Fruit fly (Drosophila melanogaster) whole organism, wandering third instar larva: ENCODE measurements around the gene eIF4A.

Experiments
- Abd-B ChIP-seq: fragments of >200 bp; optimal IDR thresholded peaks from 2 replicates; lab custom pipeline; 2017; ENCODE audit warnings: missing biosample characterization, missing genetic modification characterization
- CG32264 ChIP-seq: fragments of 200-800 bp; sonication (Bioruptor generic); optimal IDR thresholded peaks from 2 replicates; lab custom pipeline; 2016; ENCODE audit warnings: missing biosample characterization, missing genetic modification characterization
- CG9705 ChIP-seq: fragments of 200-800 bp; sonication (Bioruptor generic); optimal IDR thresholded peaks from 2 replicates; lab custom pipeline; 2018; ENCODE audit warnings: missing biosample characterization, mild to moderate bottlenecking, missing genetic modification characterization
- CrebA ChIP-seq: fragments of 200-800 bp; sonication (Bioruptor generic); optimal IDR thresholded peaks from 2 replicates; lab custom pipeline; 2016; ENCODE audit warnings: missing biosample characterization, mild to moderate bottlenecking, missing genetic modification characterization, borderline replicate concordance
- Dfd ChIP-seq: fragments of >200 bp; optimal IDR thresholded peaks from 2 replicates; lab custom pipeline; 2017; ENCODE audit warnings: missing biosample characterization, missing genetic modification characterization
- Dif ChIP-seq: fragments of 200-275, 200-300 bp; sonication (Bioruptor generic); optimal IDR thresholded peaks from 2 replicates; lab custom pipeline; 2018; ENCODE audit warnings: missing biosample characterization, missing genetic modification characterization; ENCODE audit not compliant: partially characterized antibody
- GATAd ChIP-seq: sonication (Bioruptor generic); optimal IDR thresholded peaks from 2 replicates; lab custom pipeline; 2016; ENCODE audit warnings: missing biosample characterization, missing genetic modification characterization
- HLH106 ChIP-seq: fragments of 200-800 bp; optimal IDR thresholded peaks from 3 replicates; lab custom pipeline; 2019; ENCODE audit warnings: missing biosample characterization, mild to moderate bottlenecking, missing genetic modification characterization, moderate library complexity
- Hnf4 ChIP-seq: fragments of 200-800 bp; sonication (Bioruptor generic); optimal IDR thresholded peaks from 2 replicates; lab custom pipeline; 2016; ENCODE audit warnings: missing biosample characterization, mild to moderate bottlenecking, missing genetic modification characterization
- Hr78 ChIP-seq: fragments of >200 bp; optimal IDR thresholded peaks from 2 replicates; lab custom pipeline; 2017; ENCODE audit warnings: missing biosample characterization, missing genetic modification characterization
- Hr83 ChIP-seq: fragments of 200-300 bp; sonication (Bioruptor generic); optimal IDR thresholded peaks from 2 replicates; lab custom pipeline; 2016; ENCODE audit warnings: missing biosample characterization, mild to moderate bottlenecking, missing genetic modification characterization, moderate library complexity; ENCODE audit not compliant: poor library complexity, severe bottlenecking
- Jra ChIP-seq: sonication (Bioruptor generic); optimal IDR thresholded peaks from 2 replicates; lab custom pipeline; 2016; ENCODE audit warnings: missing biosample characterization, missing genetic modification characterization
- Mio ChIP-seq: sonication (Bioruptor generic); optimal IDR thresholded peaks from 2 replicates; lab custom pipeline; 2016; ENCODE audit warnings: missing biosample characterization, missing genetic modification characterization
- Myc ChIP-seq: fragments of >200 bp; optimal IDR thresholded peaks from 2 replicates; lab custom pipeline; 2017
- N ChIP-seq: fragments of >200 bp; optimal IDR thresholded peaks from 2 replicates; lab custom pipeline; 2018; ENCODE audit warnings: missing biosample characterization, missing external identifiers, missing genetic modification characterization
- OdsH ChIP-seq: fragments of 200-800 bp; sonication (Bioruptor generic); optimal IDR thresholded peaks from 2 replicates; lab custom pipeline; 2016; ENCODE audit warnings: missing biosample characterization, mild to moderate bottlenecking, missing genetic modification characterization
- Rel ChIP-seq, 2 experiments: fragments of 200-800 bp; sonication (Bioruptor generic) in 1 of 2; optimal IDR thresholded peaks; 2 replicates in 1 of 2; 3 replicates in 1 of 2; lab custom pipeline; 2016 to 2019; ENCODE audit warnings: mild to moderate bottlenecking in 2 of 2, missing biosample characterization in 2 of 2, missing genetic modification characterization in 2 of 2, moderate library complexity in 1 of 2
- Sp1 ChIP-seq: fragments of 200-800 bp; sonication (Bioruptor generic); optimal IDR thresholded peaks from 3 replicates; lab custom pipeline; 2019; ENCODE audit warnings: missing biosample characterization, mild to moderate bottlenecking, missing genetic modification characterization, moderate library complexity
- Vsx2 ChIP-seq: fragments of 200-300, 225-300 bp; sonication (Bioruptor generic); optimal IDR thresholded peaks from 2 replicates; lab custom pipeline; 2018; ENCODE audit warnings: missing biosample characterization, missing genetic modification characterization; ENCODE audit not compliant: partially characterized antibody
- br ChIP-seq: fragments of 200-800 bp; sonication (Bioruptor generic); optimal IDR thresholded peaks from 2 replicates; lab custom pipeline; 2016; ENCODE audit warnings: missing biosample characterization, missing genetic modification characterization
- brk ChIP-seq: fragments of 200-800 bp; sonication (Bioruptor generic); optimal IDR thresholded peaks from 2 replicates; lab custom pipeline; 2016; ENCODE audit warnings: missing biosample characterization, mild to moderate bottlenecking, missing genetic modification characterization
- dl ChIP-seq, 2 experiments: fragments of 175-275, 200-275 bp in 1 of 2; fragments of 200-275 bp in 1 of 2; sonication (Bioruptor generic); optimal IDR thresholded peaks; lab custom pipeline; 2018; ENCODE audit warnings: mild to moderate bottlenecking in 2 of 2, missing biosample characterization in 2 of 2, missing genetic modification characterization in 2 of 2, moderate library complexity in 2 of 2; ENCODE audit not compliant: partially characterized antibody in 2 of 2, insufficient read depth in 1 of 2
- dmrt93B ChIP-seq: fragments of 200-800 bp; sonication (Bioruptor generic); optimal IDR thresholded peaks from 2 replicates; lab custom pipeline; 2018; ENCODE audit warnings: missing biosample characterization, mild to moderate bottlenecking, missing genetic modification characterization
- dsf ChIP-seq: sonication (Bioruptor generic); optimal IDR thresholded peaks from 2 replicates; lab custom pipeline; 2016; ENCODE audit warnings: missing biosample characterization, missing genetic modification characterization, borderline replicate concordance
- ey ChIP-seq: fragments of 200-800 bp; sonication (Bioruptor generic); optimal IDR thresholded peaks from 2 replicates; lab custom pipeline; 2016; ENCODE audit warnings: missing biosample characterization, missing genetic modification characterization
- foxo ChIP-seq, 2 experiments: fragments of 200-800 bp; sonication (Bioruptor generic); optimal IDR thresholded peaks; 2 replicates in 1 of 2; 3 replicates in 1 of 2; lab custom pipeline; 2016 to 2017; ENCODE audit warnings: missing biosample characterization in 2 of 2, missing genetic modification characterization in 2 of 2
- fru ChIP-seq: fragments of 200-800 bp; sonication (Bioruptor generic); optimal IDR thresholded peaks from 3 replicates; lab custom pipeline; 2016; ENCODE audit warnings: missing biosample characterization, mild to moderate bottlenecking, missing genetic modification characterization
- h ChIP-seq: fragments of 200-800 bp; sonication (Bioruptor generic); optimal IDR thresholded peaks from 3 replicates; lab custom pipeline; 2016; ENCODE audit warnings: missing biosample characterization, mild to moderate bottlenecking, missing genetic modification characterization
- jim ChIP-seq: fragments of 175-275, 200-325 bp; sonication (Bioruptor generic); optimal IDR thresholded peaks from 2 replicates; lab custom pipeline; 2016; ENCODE audit warnings: missing biosample characterization, mild to moderate bottlenecking, missing genetic modification characterization
- lola ChIP-seq: fragments of >200 bp; optimal IDR thresholded peaks from 2 replicates; lab custom pipeline; 2017; ENCODE audit warnings: missing biosample characterization, missing genetic modification characterization
- pan ChIP-seq: fragments of >200 bp; optimal IDR thresholded peaks from 2 replicates; lab custom pipeline; 2017
- psq ChIP-seq: fragments of 200-800 bp; sonication (Bioruptor generic); optimal IDR thresholded peaks from 3 replicates; lab custom pipeline; 2017; ENCODE audit warnings: missing biosample characterization, mild to moderate bottlenecking, missing genetic modification characterization, moderate library complexity
- rgr ChIP-seq: fragments of 200-800 bp; sonication (Bioruptor generic); optimal IDR thresholded peaks from 3 replicates; lab custom pipeline; 2016; ENCODE audit warnings: missing biosample characterization, mild to moderate bottlenecking, missing genetic modification characterization
- sage ChIP-seq: fragments of 200-800 bp; sonication (Bioruptor generic); optimal IDR thresholded peaks from 2 replicates; lab custom pipeline; 2016; ENCODE audit warnings: missing biosample characterization, mild to moderate bottlenecking, missing genetic modification characterization
- sv ChIP-seq: fragments of 200-800 bp; sonication (Bioruptor generic); optimal IDR thresholded peaks from 3 replicates; lab custom pipeline; 2016; ENCODE audit warnings: missing biosample characterization, missing genetic modification characterization
- tai ChIP-seq: sonication (Bioruptor generic); optimal IDR thresholded peaks from 2 replicates; lab custom pipeline; 2016; ENCODE audit warnings: missing biosample characterization, missing genetic modification characterization
- usp ChIP-seq: fragments of >200 bp; optimal IDR thresholded peaks from 2 replicates; lab custom pipeline; 2017; ENCODE audit warnings: missing biosample characterization, missing genetic modification characterization
- woc ChIP-seq: sonication (Bioruptor generic); optimal IDR thresholded peaks from 2 replicates; lab custom pipeline; 2016; ENCODE audit warnings: missing biosample characterization, mild to moderate bottlenecking, missing genetic modification characterization

eIF4A gene

DNA sequence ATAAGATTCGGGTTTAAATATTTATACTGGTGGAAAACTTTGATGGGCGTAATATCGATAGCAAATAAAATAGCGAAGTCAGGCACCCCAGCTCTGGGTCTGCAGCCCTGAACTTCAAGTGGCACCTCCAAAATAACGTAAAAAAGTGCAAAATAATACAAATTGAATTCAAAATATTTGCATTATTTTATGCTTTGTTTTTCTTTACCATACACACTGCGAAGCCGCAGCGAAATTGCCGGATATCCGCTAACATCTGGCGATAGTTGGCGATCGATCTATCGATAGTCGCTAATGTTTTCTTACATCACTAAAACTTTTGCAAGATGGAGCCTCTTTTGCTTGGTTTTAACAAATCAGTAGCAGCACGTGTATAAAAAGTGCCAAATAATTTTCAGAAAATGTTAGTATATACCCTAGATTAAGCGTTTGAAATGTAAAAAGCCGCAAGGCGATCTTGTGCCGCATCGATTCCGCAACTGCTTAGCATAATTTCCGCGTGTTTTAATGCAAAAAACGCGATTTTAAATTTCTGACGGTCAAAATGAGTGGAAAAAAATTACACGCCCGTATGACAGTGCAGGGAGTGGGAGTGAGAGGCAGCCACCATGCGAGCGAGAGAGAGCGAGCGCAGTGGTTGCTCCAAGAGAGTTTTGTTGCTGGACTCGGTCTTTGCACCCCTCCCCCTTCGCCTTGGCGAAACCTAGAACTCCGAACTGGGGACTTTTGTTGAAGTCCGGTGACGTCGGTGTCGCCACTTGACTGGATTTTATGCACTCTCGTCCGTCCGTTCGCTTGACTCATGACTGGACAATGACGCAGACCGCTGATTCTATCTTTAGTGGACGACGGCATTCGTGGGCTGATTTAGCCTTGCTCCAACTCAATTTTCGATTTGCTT is at the start of gene eIF4A:
Gene eIF4A, plus strand, starts transcription at position 332 of the 901 bp plus-strand sequence.
- TF ChIP-seq brk (GFP tag; lab: Kevin White, UChicago) = no peak
- TF ChIP-seq tai (GFP tag; lab: Kevin White, UChicago) = peak; percentile 21
- peak; percentile 0 for TF ChIP-seq rgr (GFP tag; lab: Kevin White, UChicago)
- TF ChIP-seq usp (GFP tag; lab: Kevin White, UChicago) = no peak
- no peak for TF ChIP-seq Rel (GFP tag; optimal IDR thresholded peaks at IDR 0.05; lab: Kevin White, UChicago)
- peak; percentile 100 for TF ChIP-seq Rel (tag; optimal IDR thresholded peaks at IDR 0.05; lab: Kevin White, UChicago)
- peak; percentile 50 for TF ChIP-seq dmrt93B
- no peak for TF ChIP-seq h
- no peak for TF ChIP-seq sage (GFP tag; lab: Kevin White, UChicago)
- peak; percentile 91 for TF ChIP-seq Dif (GFP tag; lab: Kevin White, UChicago)
- no peak for TF ChIP-seq Hr83
- peak; percentile 5 for TF ChIP-seq CG9705 (GFP tag; lab: Kevin White, UChicago)
- peak; percentile 14 for TF ChIP-seq HLH106
- TF ChIP-seq dl (GFP tag; optimal IDR thresholded peaks at IDR 0.05; lab: Kevin White, UChicago; ENCODE audit: insufficient read depth in 1 of 2, partially characterized antibody in 2 of 2) = peak; percentile 70 to 84

- TF ChIP-seq foxo (GFP tag; optimal IDR thresholded peaks at IDR 0.05; lab: Kevin White, UChicago) (peak; percentile 30 to 82), CG9705 (GFP tag; lab: Kevin White, UChicago) (peak; percentile 79), psq (GFP tag; lab: Kevin White, UChicago) (peak; percentile 78), dsf (GFP tag; lab: Kevin White, UChicago) (peak; percentile 88), Sp1 (GFP tag; lab: Kevin White, UChicago) (peak; percentile 59), Vsx2 (GFP tag; lab: Kevin White, UChicago) (peak; percentile 29), HLH106 (peak; percentile 72), h (peak; percentile 87), Hnf4 (peak; percentile 87), GATAd (GFP tag; lab: Kevin White, UChicago) (peak; percentile 23), OdsH (GFP tag; lab: Kevin White, UChicago) (peak; percentile 80), CrebA (peak; percentile 89), dmrt93B (no peak), Jra (GFP tag; lab: Kevin White, UChicago) (peak; percentile 72), Dfd (GFP tag; lab: Kevin White, UChicago) (no peak), Hr83 (peak; percentile 76), fru (GFP tag; lab: Kevin White, UChicago) (peak; percentile 83), dl (GFP tag; optimal IDR thresholded peaks at IDR 0.05; lab: Kevin White, UChicago; ENCODE audit: insufficient read depth in 1 of 2, partially characterized antibody in 2 of 2) (peak; percentile 92 to 96), Rel (GFP tag; optimal IDR thresholded peaks at IDR 0.05; lab: Kevin White, UChicago) (no peak), Rel (tag; optimal IDR thresholded peaks at IDR 0.05; lab: Kevin White, UChicago) (peak; percentile 46), N (GFP tag; lab: Kevin White, UChicago) (no peak), lola (GFP tag; lab: Kevin White, UChicago) (no peak), pan (lab: Kevin White, UChicago) (no peak), CG32264 (peak; percentile 57), woc (GFP tag; lab: Kevin White, UChicago) (peak; percentile 44), usp (GFP tag; lab: Kevin White, UChicago) (no peak), sv (GFP tag; lab: Kevin White, UChicago) (peak; percentile 89), tai (GFP tag; lab: Kevin White, UChicago) (no peak), br (peak; percentile 75), brk (GFP tag; lab: Kevin White, UChicago) (peak; percentile 67), rgr (GFP tag; lab: Kevin White, UChicago) (peak; percentile 87), Dif (GFP tag; lab: Kevin White, UChicago) (peak; percentile 95), Mio (GFP tag; lab: Kevin White, UChicago) (no peak), jim (GFP tag; lab: Kevin White, UChicago) (no peak), Abd-B (GFP tag; lab: Kevin White, UChicago) (no peak), ey (GFP tag; lab: Kevin White, UChicago) (peak; percentile 74), sage (GFP tag; lab: Kevin White, UChicago) (peak; percentile 76), Myc (lab: Kevin White, UChicago) (peak; percentile 38), Hr78 (GFP tag; lab: Kevin White, UChicago) (no peak)
These were observed 38.1 kb upstream of the eIF4A start, which contains the start of the genes Sfp26Ad and Gpdh1 for dm6 chr2L:5943229-5944078. TSS of gene Sfp26Ad (minus strand) at chr2L:5943304. TSS of gene Gpdh1 (plus strand) at chr2L:5943643.
